Worm (Caenorhabditis elegans) whole organism, mixed stage, embryonic: Measurements from ENCODE around the gene rsd-2.

Source experiments
- ceh-83 ChIP-seq: fragments of 200-800 bp; sonication (Bioruptor generic); optimal IDR thresholded peaks from 2 replicates; lab custom pipeline; 2018; ENCODE audit warnings: mild to moderate bottlenecking, missing genetic modification characterization, missing compliant biosample characterization
- ces-1 ChIP-seq: fragments of 150-350 bp; optimal IDR thresholded peaks from 2 replicates; lab custom pipeline; 2014; ENCODE audit warnings: missing biosample characterization, missing genetic modification reagents, missing genetic modification characterization
- elt-1 ChIP-seq: sonication (generic microtip); optimal IDR thresholded peaks from 2 replicates; lab custom pipeline; 2017; ENCODE audit warnings: missing genetic modification characterization, mild to moderate bottlenecking, missing compliant biosample characterization, antibody characterized with exemption, moderate library complexity, borderline replicate concordance; ENCODE audit not compliant: insufficient read depth
- elt-3 ChIP-seq: fragments of 150-350 bp; optimal IDR thresholded peaks from 2 replicates; lab custom pipeline; 2014; ENCODE audit warnings: missing biosample characterization, missing genetic modification characterization
- ham-2 ChIP-seq: fragments of 200-800 bp; sonication (Bioruptor generic); optimal IDR thresholded peaks from 2 replicates; lab custom pipeline; 2018; ENCODE audit warnings: mild to moderate bottlenecking, missing genetic modification characterization, missing compliant biosample characterization
- lin-13 ChIP-seq: fragments of 150-350 bp; optimal IDR thresholded peaks from 2 replicates; lab custom pipeline; 2014; ENCODE audit warnings: missing biosample characterization, missing genetic modification characterization
- mab-5 ChIP-seq: fragments of 150-350 bp; optimal IDR thresholded peaks from 2 replicates; lab custom pipeline; 2014; ENCODE audit warnings: missing biosample characterization, missing genetic modification characterization
- nhr-12 ChIP-seq: fragments of 150-350 bp; optimal IDR thresholded peaks from 2 replicates; lab custom pipeline; 2014; ENCODE audit warnings: missing biosample characterization, missing genetic modification characterization
- nhr-237 ChIP-seq: fragments of 150-350 bp; optimal IDR thresholded peaks from 2 replicates; lab custom pipeline; 2014; ENCODE audit warnings: missing biosample characterization, missing genetic modification characterization
- nhr-28 ChIP-seq: fragments of 150-350 bp; optimal IDR thresholded peaks from 2 replicates; lab custom pipeline; 2014; ENCODE audit warnings: missing biosample characterization, missing genetic modification characterization
- unc-120 ChIP-seq: sonication (generic microtip); optimal IDR thresholded peaks from 2 replicates; lab custom pipeline; 2017; ENCODE audit warnings: missing genetic modification characterization, missing compliant biosample characterization; ENCODE audit not compliant: poor library complexity, severe bottlenecking
- unc-39 ChIP-seq: fragments of 150-350 bp; optimal IDR thresholded peaks from 2 replicates; lab custom pipeline; 2014; ENCODE audit warnings: missing biosample characterization, missing genetic modification characterization
- unc-62 ChIP-seq: fragments of 150-350 bp; optimal IDR thresholded peaks from 2 replicates; lab custom pipeline; 2014; ENCODE audit warnings: missing biosample characterization, missing genetic modification reagents, missing genetic modification characterization
- zip-8 ChIP-seq: fragments of 150-350 bp; optimal IDR thresholded peaks from 2 replicates; lab custom pipeline; 2014; ENCODE audit warnings: missing biosample characterization, missing genetic modification characterization

- no peak for TF ChIP-seq ham-2
- no peak for TF ChIP-seq mab-5 (tag; lab: Kevin White, UChicago)
- no peak for TF ChIP-seq ces-1 (GFP tag; lab: Kevin White, UChicago)
- TF ChIP-seq unc-62 (GFP tag; lab: Kevin White, UChicago) = no peak
- TF ChIP-seq ceh-83 (GFP tag; lab: Kevin White, UChicago) = no peak
- TF ChIP-seq elt-1 = no peak
- no peak for TF ChIP-seq lin-13 (tag; lab: Kevin White, UChicago)
- no peak for TF ChIP-seq unc-120
- TF ChIP-seq nhr-237 = no peak
- TF ChIP-seq elt-3 (tag; lab: Kevin White, UChicago) = no peak
- no peak for TF ChIP-seq zip-8
- no peak for TF ChIP-seq nhr-12
- no peak for TF ChIP-seq nhr-28 (tag; lab: Kevin White, UChicago)
- TF ChIP-seq unc-39 (tag; lab: Kevin White, UChicago) = no peak
These were observed 42.8 kb upstream of the rsd-2 start, which contains the start of gene sru-12 for ce11 chrIV:13582909-13583308.
